Fruit fly (Drosophila melanogaster): ENCODE measurements around the gene CG34284.
A peak's percentile ranks its signal among the peaks of the same experiment; 100 is the strongest.

- TF ChIP-seq h (GFP tag; optimal IDR thresholded peaks at IDR 0.05) (peak; percentile 97), lola (GFP tag; optimal IDR thresholded peaks at IDR 0.05) (no peak), br (GFP tag; optimal IDR thresholded peaks at IDR 0.05) (peak; percentile 24), sv (GFP tag; optimal IDR thresholded peaks at IDR 0.05) (no peak), CrebA (GFP tag; optimal IDR thresholded peaks at IDR 0.05; ENCODE audit: borderline replicate concordance) (peak; percentile 55), Hnf4 (GFP tag; optimal IDR thresholded peaks at IDR 0.05) (no peak), dmrt93B (GFP tag; optimal IDR thresholded peaks at IDR 0.05) (no peak), brk (GFP tag; optimal IDR thresholded peaks at IDR 0.05) (peak; percentile 28), tai (GFP tag; optimal IDR thresholded peaks at IDR 0.05) (no peak), Hr83 (GFP tag; optimal IDR thresholded peaks at IDR 0.05; ENCODE audit: poor library complexity, severe bottlenecking) (no peak), psq (GFP tag; optimal IDR thresholded peaks at IDR 0.05) (no peak)
These were observed 16.2 kb upstream of the CG34284 start for dm6 chr3R:18918872-18919339.
